Fruit fly (Drosophila melanogaster): Measurements from ENCODE around the gene Glut1.

Gene Glut1

dm6 chr3L:1034887-1035260 is 121.0 kb downstream of the Glut1 start:
- TF ChIP-seq CG8478 (optimal IDR thresholded peaks at IDR 0.05), result no peak

DNA sequence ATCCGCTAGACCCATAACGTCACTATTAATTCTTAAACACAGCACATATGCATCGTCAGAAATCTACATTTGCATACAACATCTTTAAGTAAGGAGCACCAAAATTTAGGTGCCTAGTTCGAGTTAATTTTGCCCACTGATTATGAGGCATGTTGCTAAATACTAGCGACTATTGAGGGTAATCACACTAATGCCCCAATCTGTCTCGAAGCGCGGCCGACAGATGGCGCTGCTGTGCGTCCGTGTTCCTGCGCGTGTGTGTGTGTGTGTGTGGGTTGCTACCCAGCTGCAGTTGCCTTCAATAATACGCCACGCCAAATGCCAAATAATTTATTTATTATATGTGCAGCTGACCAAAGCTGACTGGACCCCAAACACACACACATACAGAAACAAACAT is 127.5 kb downstream of the Glut1 start:
- TF ChIP-seq CTCF (optimal IDR thresholded peaks at IDR 0.05) (peak; percentile 83 to 90), CG8478 (optimal IDR thresholded peaks at IDR 0.05) (no peak)

Data from S2 (cell line).